Fruit fly (Drosophila melanogaster): Measurements from ENCODE around the gene CG12171.

DNA sequence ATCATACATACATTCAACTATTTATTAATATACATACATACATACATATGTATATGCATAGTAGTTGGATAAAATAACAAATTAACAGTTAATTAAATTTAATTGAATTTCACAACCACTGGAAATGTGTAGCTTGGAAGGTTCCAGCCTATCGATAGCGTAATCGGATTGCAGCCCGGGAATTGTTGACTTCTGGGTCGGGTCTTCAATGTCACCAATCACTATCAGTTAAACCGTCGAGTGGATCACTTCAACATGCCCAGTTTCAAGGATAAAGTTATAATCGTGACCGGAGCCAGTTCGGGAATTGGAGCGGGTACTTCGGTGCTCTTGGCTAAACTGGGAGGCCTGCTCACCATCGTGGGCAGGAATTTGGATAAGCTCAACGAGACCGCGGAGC is at the start of gene CG12171:
- TF ChIP-seq pan (optimal IDR thresholded peaks at IDR 0.05): no peak
- TF ChIP-seq dmrt93B (GFP tag; optimal IDR thresholded peaks at IDR 0.05): no peak
- TF ChIP-seq GATAd (GFP tag; optimal IDR thresholded peaks at IDR 0.05): no peak
- no peak for TF ChIP-seq Abd-B (GFP tag; optimal IDR thresholded peaks at IDR 0.05)
- no peak for TF ChIP-seq woc (GFP tag; optimal IDR thresholded peaks at IDR 0.05)
- TF ChIP-seq sv (GFP tag; optimal IDR thresholded peaks at IDR 0.05): no peak
- no peak for TF ChIP-seq lola (GFP tag; optimal IDR thresholded peaks at IDR 0.05)
- no peak for TF ChIP-seq Myc (optimal IDR thresholded peaks at IDR 0.05)
- TF ChIP-seq usp (GFP tag; optimal IDR thresholded peaks at IDR 0.05): no peak
- no peak for TF ChIP-seq HLH106 (tag; optimal IDR thresholded peaks at IDR 0.05)
- TF ChIP-seq OdsH (GFP tag; optimal IDR thresholded peaks at IDR 0.05): no peak
- no peak for TF ChIP-seq Jra (GFP tag; optimal IDR thresholded peaks at IDR 0.05)
- no peak for TF ChIP-seq Sp1 (GFP tag; optimal IDR thresholded peaks at IDR 0.05)
